Fruit fly (Drosophila melanogaster) whole organism, pupa: ENCODE results near the gene CG31802.

Experiments used
- CG10348 ChIP-seq: fragments of 200-800 bp; sonication (Bioruptor generic); IDR thresholded peaks from 2 replicates; pipeline ENCODE4 v1.3.6; 2022; ENCODE audit warnings: missing biosample characterization, missing genetic modification characterization
- CG12605 ChIP-seq: fragments of 200-800 bp; sonication (Bioruptor generic); IDR thresholded peaks from 2 replicates; pipeline ENCODE4 v1.3.6; 2022; ENCODE audit warnings: missing biosample characterization, missing genetic modification characterization
- CG13204 ChIP-seq: fragments of 200-800 bp; sonication (Bioruptor generic); optimal IDR thresholded peaks from 2 replicates; lab custom pipeline; 2018; ENCODE audit warnings: missing biosample characterization, mild to moderate bottlenecking, missing genetic modification characterization, moderate library complexity
- CG14655 ChIP-seq: fragments of 200-800 bp; sonication (Bioruptor generic); optimal IDR thresholded peaks from 3 replicates; lab custom pipeline; 2017; ENCODE audit warnings: mild to moderate bottlenecking, missing biosample characterization, missing genetic modification reagents, missing genetic modification characterization
- CG15710 ChIP-seq: fragments of 200-800 bp; sonication (Bioruptor generic); optimal IDR thresholded peaks from 2 replicates; lab custom pipeline; 2018; ENCODE audit warnings: missing biosample characterization, mild to moderate bottlenecking, missing genetic modification characterization, moderate library complexity
- CG17806 ChIP-seq: fragments of 200-800 bp; sonication (Bioruptor generic); optimal IDR thresholded peaks from 2 replicates; lab custom pipeline; 2018; ENCODE audit warnings: missing biosample characterization, mild to moderate bottlenecking, missing genetic modification characterization, moderate library complexity
- CG32121 ChIP-seq: fragments of 200-800 bp; sonication (Bioruptor generic); IDR thresholded peaks from 2 replicates; pipeline ENCODE4 v1.3.6; 2022; ENCODE audit warnings: missing biosample characterization, missing genetic modification characterization
- CG34367 ChIP-seq: fragments of 200-800 bp; sonication (Bioruptor generic); optimal IDR thresholded peaks from 2 replicates; lab custom pipeline; 2018; ENCODE audit warnings: missing biosample characterization, mild to moderate bottlenecking, missing genetic modification characterization
- CG4496 ChIP-seq: fragments of 200-800 bp; sonication (Bioruptor generic); IDR thresholded peaks from 3 replicates; pipeline ENCODE4 v1.3.6; 2022; ENCODE audit warnings: missing biosample characterization, missing genetic modification characterization
- CG8159 ChIP-seq: fragments of 200-800 bp; sonication (Bioruptor generic); optimal IDR thresholded peaks from 3 replicates; lab custom pipeline; 2018; ENCODE audit warnings: missing biosample characterization, mild to moderate bottlenecking, missing genetic modification characterization, moderate library complexity
- CG8301 ChIP-seq: fragments of 200-800 bp; sonication (Bioruptor generic); optimal IDR thresholded peaks from 2 replicates; lab custom pipeline; 2018; ENCODE audit warnings: missing biosample characterization, mild to moderate bottlenecking, missing genetic modification characterization
- CG9948 ChIP-seq: fragments of 200-800 bp; sonication (Bioruptor generic); optimal IDR thresholded peaks from 2 replicates; lab custom pipeline; 2018; ENCODE audit warnings: missing biosample characterization, mild to moderate bottlenecking, missing genetic modification characterization, moderate library complexity
- D1 ChIP-seq: fragments of 200-800 bp; sonication (Bioruptor generic); optimal IDR thresholded peaks from 2 replicates; lab custom pipeline; 2018; ENCODE audit warnings: missing biosample characterization, mild to moderate bottlenecking, missing genetic modification characterization, moderate library complexity
- EcR ChIP-seq: fragments of 200-800 bp; sonication (Bioruptor generic); optimal IDR thresholded peaks from 3 replicates; lab custom pipeline; 2019; ENCODE audit warnings: missing biosample characterization, missing genetic modification characterization, mild to moderate bottlenecking, moderate library complexity, missing genetic modification reagents
- Ets98B ChIP-seq: fragments of 200-800 bp; sonication (Bioruptor generic); IDR thresholded peaks from 2 replicates; pipeline ENCODE4 v1.3.6; 2022; ENCODE audit warnings: missing biosample characterization, missing genetic modification characterization
- Pif1A ChIP-seq: fragments of 200-800 bp; sonication (Bioruptor generic); optimal IDR thresholded peaks from 3 replicates; lab custom pipeline; 2016; ENCODE audit warnings: missing biosample characterization, missing genetic modification characterization
- Pif1B ChIP-seq: fragments of 200-800 bp; sonication (Bioruptor generic); optimal IDR thresholded peaks from 3 replicates; lab custom pipeline; 2016; ENCODE audit warnings: missing biosample characterization, missing genetic modification characterization
- Snoo ChIP-seq: fragments of 200-800 bp; sonication (Bioruptor generic); optimal IDR thresholded peaks from 3 replicates; lab custom pipeline; 2017; ENCODE audit warnings: missing biosample characterization, mild to moderate bottlenecking, missing genetic modification characterization, inconsistent platforms
- fd96Ca ChIP-seq: fragments of 200-800 bp; sonication (Bioruptor generic); IDR thresholded peaks from 3 replicates; pipeline ENCODE4 v1.3.6; 2022; ENCODE audit warnings: missing biosample characterization, missing genetic modification characterization
- gl ChIP-seq: fragments of 200-800 bp; sonication (Bioruptor generic); optimal IDR thresholded peaks from 2 replicates; lab custom pipeline; 2018; ENCODE audit warnings: missing biosample characterization, mild to moderate bottlenecking, missing genetic modification characterization
- rn ChIP-seq: fragments of 200-800 bp; sonication (Bioruptor generic); IDR thresholded peaks from 2 replicates; pipeline ENCODE4 v1.3.6; 2022; ENCODE audit warnings: missing biosample characterization, missing genetic modification characterization

Gene CG31802

dm6 chr2L:18209137-18209536 lies at the start of gene CG31802:
CG31802 (minus strand) TSS chr2L:18209237.
- no peak for TF ChIP-seq CG14655 (GFP tag; lab: Kevin White, UChicago)
- TF ChIP-seq Pif1B: no peak
- TF ChIP-seq CG12605 (GFP tag; lab: Robert Waterston, UW): no peak
- no peak for TF ChIP-seq D1 (tag; lab: Kevin White, UChicago)
- no peak for TF ChIP-seq CG4496
- no peak for TF ChIP-seq CG9948
- TF ChIP-seq gl: no peak
- no peak for TF ChIP-seq CG10348 (GFP tag; lab: Robert Waterston, UW)
- TF ChIP-seq CG17806: no peak
- TF ChIP-seq Snoo (tag; lab: Kevin White, UChicago): no peak

dm6 chr2L:18257878-18258277 lies 48.8 kb upstream of the CG31802 start, which contains the start of gene CG31788:
CG31788 (minus strand) TSS chr2L:18257978.
- TF ChIP-seq CG10348 (GFP tag; lab: Robert Waterston, UW) (no peak), gl (no peak), CG34367 (tag; lab: Kevin White, UChicago) (no peak)

- no peak for TF ChIP-seq EcR (GFP tag; lab: Kevin White, UChicago)
- peak; percentile 43 for TF ChIP-seq CG8159 (tag; lab: Kevin White, UChicago)
Measured at dm6 chr2L:18236493-18236892, 27.5 kb upstream of the CG31802 start.

dm6 chr2L:18202811-18203210 lies 6.2 kb downstream of the CG31802 start:
- no peak for TF ChIP-seq CG8301 (tag; lab: Kevin White, UChicago)
- no peak for TF ChIP-seq CG10348 (GFP tag; lab: Robert Waterston, UW)
- no peak for TF ChIP-seq Pif1A (GFP tag; lab: Kevin White, UChicago)
- no peak for TF ChIP-seq CG12605 (GFP tag; lab: Robert Waterston, UW)
- TF ChIP-seq Snoo (tag; lab: Kevin White, UChicago): no peak
- no peak for TF ChIP-seq gl
- no peak for TF ChIP-seq CG9948

dm6 chr2L:18186695-18187094 lies 22.3 kb downstream of the CG31802 start:
- TF ChIP-seq CG8301 (tag; lab: Kevin White, UChicago): no peak
- no peak for TF ChIP-seq CG34367 (tag; lab: Kevin White, UChicago)

dm6 chr2L:18184648-18185243 lies 24.3 kb downstream of the CG31802 start, which contains the start of gene Ptp36E:
Ptp36E (minus strand) TSS chr2L:18185007.
- peak; percentile 81 for TF ChIP-seq CG32121
- TF ChIP-seq CG13204 (GFP tag; lab: Kevin White, UChicago): no peak
- TF ChIP-seq Ets98B (GFP tag; lab: Robert Waterston, UW): peak; percentile 73
- peak; percentile 76 for TF ChIP-seq CG8159 (tag; lab: Kevin White, UChicago)
- TF ChIP-seq CG9948: no peak
- TF ChIP-seq Pif1A (GFP tag; lab: Kevin White, UChicago): peak; percentile 24
- TF ChIP-seq Snoo (tag; lab: Kevin White, UChicago): no peak
- TF ChIP-seq D1 (tag; lab: Kevin White, UChicago): no peak
- TF ChIP-seq CG14655 (GFP tag; lab: Kevin White, UChicago): peak; percentile 84
- peak; percentile 51 for TF ChIP-seq CG12605 (GFP tag; lab: Robert Waterston, UW)
- peak; percentile 77 for TF ChIP-seq CG8301 (tag; lab: Kevin White, UChicago)
- TF ChIP-seq EcR (GFP tag; lab: Kevin White, UChicago): no peak
- peak; percentile 55; the same call in 1 of the 3 replicates for TF ChIP-seq fd96Ca (GFP tag; lab: Robert Waterston, UW)
- no peak for TF ChIP-seq CG34367 (tag; lab: Kevin White, UChicago)
- peak; percentile 48; the same call in 1 of the 2 replicates for TF ChIP-seq CG10348 (GFP tag; lab: Robert Waterston, UW)
- peak; percentile 81 for TF ChIP-seq CG4496
- TF ChIP-seq CG15710 (tag; lab: Kevin White, UChicago): peak; percentile 58
- no peak for TF ChIP-seq rn (GFP tag; lab: Robert Waterston, UW)

- TF ChIP-seq EcR (GFP tag; lab: Kevin White, UChicago) (no peak), CG10348 (GFP tag; lab: Robert Waterston, UW) (no peak), CG12605 (GFP tag; lab: Robert Waterston, UW) (no peak), CG8301 (tag; lab: Kevin White, UChicago) (no peak), gl (no peak), D1 (tag; lab: Kevin White, UChicago) (no peak), Snoo (tag; lab: Kevin White, UChicago) (no peak), CG4496 (no peak), CG9948 (no peak), Ets98B (GFP tag; lab: Robert Waterston, UW) (no peak), Pif1A (GFP tag; lab: Kevin White, UChicago) (no peak), CG32121 (no peak), CG14655 (GFP tag; lab: Kevin White, UChicago) (no peak), CG8159 (tag; lab: Kevin White, UChicago) (no peak), CG15710 (tag; lab: Kevin White, UChicago) (no peak)
Measured at dm6 chr2L:18159172-18159571, 49.9 kb downstream of the CG31802 start, which contains the start of gene JMJD4. JMJD4 (minus strand) TSS chr2L:18159272.
